Worm (Caenorhabditis elegans) whole organism, L4 larva: Measurements from ENCODE around the gene R01H2.1.

ENCODE experiments used
- D1046.2 ChIP-seq: fragments of 200-800 bp; sonication (Bioruptor generic); IDR thresholded peaks from 2 replicates; pipeline ENCODE4 v1.3.6; 2022; ENCODE audit warnings: missing genetic modification characterization, missing compliant biosample characterization
- F37D6.2 ChIP-seq: sonication (generic microtip); optimal IDR thresholded peaks from 2 replicates; lab custom pipeline; 2016; ENCODE audit warnings: mild to moderate bottlenecking, missing genetic modification characterization, missing compliant biosample characterization
- R02D3.7 ChIP-seq: fragments of 150-350 bp; sonication (generic microtip); optimal IDR thresholded peaks from 3 replicates; lab custom pipeline; 2014; ENCODE audit warnings: missing biosample characterization, missing genetic modification characterization
- Y48G9A.11 ChIP-seq: fragments of 200-800 bp; sonication (Bioruptor generic); IDR thresholded peaks from 2 replicates; pipeline ENCODE4 v1.3.6; 2022; ENCODE audit warnings: missing genetic modification reagents, missing genetic modification characterization, missing compliant biosample characterization
- Y5F2A.4 ChIP-seq: fragments of 200-800 bp; sonication (Bioruptor generic); optimal IDR thresholded peaks from 2 replicates; lab custom pipeline; 2018; ENCODE audit warnings: mild to moderate bottlenecking, missing genetic modification characterization, missing compliant biosample characterization
- aha-1 ChIP-seq: fragments of 150-350 bp; peaks from one replicate; lab custom pipeline; 2014; ENCODE audit warnings: missing biosample characterization, missing genetic modification characterization
- arid-1 ChIP-seq: fragments of 200-800 bp; sonication (Bioruptor generic); conservative IDR thresholded peaks from 2 replicates; pipeline ENCODE4 v1.3.6; 2022; ENCODE audit warnings: missing genetic modification reagents, missing genetic modification characterization, missing compliant biosample characterization
- attf-4 ChIP-seq: sonication (generic microtip); optimal IDR thresholded peaks from 3 replicates; lab custom pipeline; 2017; ENCODE audit warnings: missing biosample characterization, missing genetic modification characterization
- ceh-44 ChIP-seq: fragments of 200-800 bp; sonication (Bioruptor generic); IDR thresholded peaks from 2 replicates; pipeline ENCODE4 v1.3.6; 2022; ENCODE audit warnings: missing genetic modification reagents, missing genetic modification characterization, missing compliant biosample characterization
- ces-1 ChIP-seq: fragments of 150-350 bp; sonication (generic microtip); optimal IDR thresholded peaks from 4 replicates; lab custom pipeline; 2014; ENCODE audit warnings: missing biosample characterization, missing genetic modification reagents, missing genetic modification characterization
- dmd-9 ChIP-seq: fragments of 200-800 bp; sonication (Bioruptor generic); IDR thresholded peaks from 2 replicates; pipeline ENCODE4 v1.3.6; 2022; ENCODE audit warnings: missing genetic modification reagents, missing genetic modification characterization, missing compliant biosample characterization
- egl-27 ChIP-seq: sonication (generic microtip); optimal IDR thresholded peaks from 3 replicates; lab custom pipeline; 2017; ENCODE audit warnings: missing biosample characterization, missing genetic modification reagents, missing genetic modification characterization
- egl-43 ChIP-seq: fragments of 200-800 bp; sonication (Bioruptor generic); IDR thresholded peaks from 2 replicates; pipeline ENCODE4 v1.3.6; 2022; ENCODE audit warnings: missing genetic modification reagents, missing genetic modification characterization, missing compliant biosample characterization
- gei-8 ChIP-seq: fragments of 200-800 bp; sonication (Bioruptor generic); optimal IDR thresholded peaks from 2 replicates; lab custom pipeline; 2018; ENCODE audit warnings: mild to moderate bottlenecking, missing genetic modification characterization, missing compliant biosample characterization
- hlh-11 ChIP-seq: fragments of 200-800 bp; sonication (Bioruptor generic); optimal IDR thresholded peaks from 2 replicates; lab custom pipeline; 2018; ENCODE audit warnings: mild to moderate bottlenecking, missing genetic modification characterization, missing compliant biosample characterization
- hmg-1.1 ChIP-seq: fragments of 200-800 bp; sonication (Bioruptor generic); IDR thresholded peaks from 2 replicates; pipeline ENCODE4 v1.3.6; 2022; ENCODE audit warnings: missing genetic modification reagents, missing genetic modification characterization, missing compliant biosample characterization
- lim-7 ChIP-seq: fragments of 200-800 bp; sonication (Bioruptor generic); IDR thresholded peaks from 2 replicates; pipeline ENCODE4 v1.3.6; 2022; ENCODE audit warnings: missing genetic modification characterization, missing compliant biosample characterization
- lin-13 ChIP-seq: fragments of 150-350 bp; optimal IDR thresholded peaks from 2 replicates; lab custom pipeline; 2014; ENCODE audit warnings: missing biosample characterization, missing genetic modification reagents, missing genetic modification characterization
- lin-29 ChIP-seq: fragments of 200-800 bp; sonication (Bioruptor generic); IDR thresholded peaks from 2 replicates; pipeline ENCODE4 v1.3.6; 2022; ENCODE audit warnings: missing genetic modification reagents, missing genetic modification characterization, missing compliant biosample characterization
- lin-39 ChIP-seq: fragments of 150-350 bp; optimal IDR thresholded peaks from 2 replicates; lab custom pipeline; 2014; ENCODE audit warnings: missing biosample characterization, missing genetic modification reagents, missing genetic modification characterization
- lsy-2 ChIP-seq, 2 experiments: fragments of 150-350 bp in 1 of 2; sonication (generic microtip) in 1 of 2; optimal IDR thresholded peaks; 2 replicates each; lab custom pipeline; 2014 to 2017; ENCODE audit warnings: missing biosample characterization in 2 of 2, missing genetic modification characterization in 2 of 2
- mdl-1 ChIP-seq, 2 experiments: fragments of 150-350 bp in 1 of 2; sonication (generic microtip) in 1 of 2; optimal IDR thresholded peaks; 2 replicates each; lab custom pipeline; 2014 to 2017; ENCODE audit warnings: missing biosample characterization in 2 of 2, missing genetic modification characterization in 2 of 2
- mdt-29 ChIP-seq: fragments of 200-800 bp; sonication (Bioruptor generic); IDR thresholded peaks from 2 replicates; pipeline ENCODE4 v1.3.6; 2022; ENCODE audit warnings: missing genetic modification reagents, missing genetic modification characterization, missing compliant biosample characterization
- mep-1 ChIP-seq: fragments of 150-350 bp; sonication (generic microtip); optimal IDR thresholded peaks from 3 replicates; lab custom pipeline; 2014; ENCODE audit warnings: missing biosample characterization, missing genetic modification characterization
- nhr-25 ChIP-seq: sonication (generic microtip); optimal IDR thresholded peaks from 2 replicates; lab custom pipeline; 2017; ENCODE audit warnings: missing genetic modification characterization, mild to moderate bottlenecking, missing compliant biosample characterization, antibody characterized with exemption, moderate library complexity, borderline replicate concordance; ENCODE audit not compliant: insufficient read depth
- nhr-41 ChIP-seq: fragments of 200-800 bp; sonication (Bioruptor generic); IDR thresholded peaks from 2 replicates; pipeline ENCODE4 v1.3.6; 2022; ENCODE audit warnings: missing genetic modification reagents, missing genetic modification characterization, missing compliant biosample characterization
- php-3 ChIP-seq: fragments of 200-800 bp; sonication (Bioruptor generic); IDR thresholded peaks from 2 replicates; pipeline ENCODE4 v1.3.6; 2022; ENCODE audit warnings: missing genetic modification reagents, missing genetic modification characterization, missing compliant biosample characterization
- pqm-1 ChIP-seq: sonication (generic microtip); optimal IDR thresholded peaks from 2 replicates; lab custom pipeline; 2017; ENCODE audit warnings: missing biosample characterization, missing genetic modification characterization
- skn-1 ChIP-seq: fragments of 150-350 bp; optimal IDR thresholded peaks from 2 replicates; lab custom pipeline; 2014; ENCODE audit warnings: missing biosample characterization, missing genetic modification characterization
- snpc-1.2 ChIP-seq: fragments of 200-800 bp; sonication (Bioruptor generic); IDR thresholded peaks from 2 replicates; pipeline ENCODE4 v1.3.6; 2022; ENCODE audit warnings: missing genetic modification reagents, missing genetic modification characterization, missing compliant biosample characterization
- spr-3 ChIP-seq: fragments of 200-800 bp; sonication (Bioruptor generic); optimal IDR thresholded peaks from 2 replicates; lab custom pipeline; 2018; ENCODE audit warnings: mild to moderate bottlenecking, missing genetic modification characterization, missing compliant biosample characterization
- tag-97 ChIP-seq: fragments of 200-800 bp; sonication (Bioruptor generic); IDR thresholded peaks from 2 replicates; pipeline ENCODE4 v1.3.6; 2022; ENCODE audit warnings: missing genetic modification characterization, missing compliant biosample characterization
- unc-62 ChIP-seq, 3 experiments: fragments of 150-350 bp in 1 of 3; sonication (generic microtip); optimal IDR thresholded peaks in 2 of 3; peaks in 1 of 3; 1 replicate in 1 of 3; 2 replicates in 2 of 3; lab custom pipeline; 2014 to 2017; ENCODE audit warnings: missing biosample characterization in 3 of 3, missing genetic modification characterization in 3 of 3, missing genetic modification reagents in 3 of 3, missing genotype in 1 of 3
- zfp-3 ChIP-seq: fragments of 200-800 bp; sonication (Bioruptor generic); conservative IDR thresholded peaks from 2 replicates; pipeline ENCODE4 v1.3.6; 2022; ENCODE audit warnings: missing genetic modification reagents, missing genetic modification characterization, missing compliant biosample characterization
- ztf-7 ChIP-seq: fragments of 150-350 bp; optimal IDR thresholded peaks from 2 replicates; lab custom pipeline; 2014; ENCODE audit warnings: missing biosample characterization, missing genetic modification characterization

The R01H2.1 gene

DNA sequence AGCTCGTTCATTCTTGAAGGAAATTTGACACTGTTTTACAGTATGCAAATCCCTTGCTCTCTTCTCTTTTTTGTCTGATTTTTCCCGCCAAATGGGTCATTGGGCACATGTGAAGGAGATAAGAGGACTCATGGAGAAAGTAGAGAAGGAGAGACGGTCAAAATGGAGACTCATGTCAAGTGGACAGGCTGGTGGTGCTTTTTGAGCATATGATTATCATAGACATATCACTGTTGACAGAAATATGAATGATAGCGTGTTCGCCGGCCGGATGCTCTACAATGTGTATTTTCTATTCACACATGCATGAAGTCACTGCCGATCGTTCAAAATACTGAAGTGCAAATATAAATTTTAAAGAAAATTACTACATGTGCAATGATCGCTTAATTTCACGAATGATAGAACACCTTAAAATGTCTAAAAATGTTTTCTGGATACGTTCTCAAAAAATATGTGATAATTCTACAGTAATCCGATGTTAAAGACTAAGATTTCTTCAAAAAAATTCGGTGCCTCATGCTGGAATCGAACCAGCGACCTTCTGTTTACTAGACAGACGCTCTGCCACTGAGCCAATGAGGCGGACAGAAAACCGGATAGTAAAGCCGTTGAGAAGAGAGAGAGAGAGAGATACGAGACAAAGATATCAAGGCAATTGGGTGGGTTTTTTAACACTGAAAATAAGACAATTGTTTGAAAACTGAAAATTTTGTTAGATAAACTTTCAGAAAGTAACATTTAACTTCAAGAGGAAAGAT is 32.5 kb upstream of the R01H2.1 start (continued):
- TF ChIP-seq Y48G9A.11 (GFP tag; lab: Robert Waterston, UW) (no peak), mep-1 (tag; lab: Kevin White, UChicago) (peak; percentile 43), Y5F2A.4 (GFP tag; lab: Kevin White, UChicago) (peak; percentile 29), ces-1 (GFP tag; lab: Kevin White, UChicago) (no peak), lin-13 (GFP tag; lab: Kevin White, UChicago) (no peak), lsy-2 (tag; optimal IDR thresholded peaks at IDR 0.05; lab: Kevin White, UChicago) (peak in 1 of 2 experiments; percentile 66), skn-1 (tag; lab: Kevin White, UChicago) (no peak)
- TF ChIP-seq, all 104 proteins: peak for 28

DNA sequence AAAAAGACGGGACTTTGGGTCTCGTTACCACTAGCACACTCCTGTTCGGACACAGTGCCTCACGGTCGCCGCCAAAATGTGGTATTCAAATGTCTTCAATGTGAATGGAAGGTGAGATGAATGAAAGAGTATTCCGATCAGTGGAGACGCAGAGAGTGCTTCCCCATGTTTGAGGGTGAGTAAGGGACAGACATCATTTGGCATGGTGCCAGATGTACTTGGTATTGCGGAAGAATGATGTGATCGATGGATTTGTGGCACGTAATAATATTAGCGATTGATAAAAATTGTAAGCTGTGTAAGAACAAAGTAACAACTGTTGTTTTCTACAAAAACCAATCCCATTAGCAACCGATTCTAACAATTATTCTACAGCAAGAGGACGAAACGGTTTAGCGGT is 30.6 kb upstream of the R01H2.1 start:
- TF ChIP-seq unc-62 (GFP tag; optimal IDR thresholded peaks at IDR 0.05 in 1 of 2; lab: Kevin White, UChicago), result peak in 1 of 2 experiments; percentile 95
- no peak for TF ChIP-seq unc-62 (tag; optimal IDR thresholded peaks at IDR 0.05; lab: Kevin White, UChicago)
- no peak for TF ChIP-seq hmg-1.1 (GFP tag; lab: Robert Waterston, UW)
- no peak for TF ChIP-seq nhr-41 (GFP tag; lab: Robert Waterston, UW)
- TF ChIP-seq ceh-44 (GFP tag; lab: Robert Waterston, UW), result no peak
- no peak for TF ChIP-seq lin-39 (tag; lab: Kevin White, UChicago)
- TF ChIP-seq skn-1 (tag; lab: Kevin White, UChicago), result no peak
- no peak for TF ChIP-seq arid-1
- no peak for TF ChIP-seq mdt-29
- no peak for TF ChIP-seq lsy-2 (tag; optimal IDR thresholded peaks at IDR 0.05; lab: Kevin White, UChicago)

DNA sequence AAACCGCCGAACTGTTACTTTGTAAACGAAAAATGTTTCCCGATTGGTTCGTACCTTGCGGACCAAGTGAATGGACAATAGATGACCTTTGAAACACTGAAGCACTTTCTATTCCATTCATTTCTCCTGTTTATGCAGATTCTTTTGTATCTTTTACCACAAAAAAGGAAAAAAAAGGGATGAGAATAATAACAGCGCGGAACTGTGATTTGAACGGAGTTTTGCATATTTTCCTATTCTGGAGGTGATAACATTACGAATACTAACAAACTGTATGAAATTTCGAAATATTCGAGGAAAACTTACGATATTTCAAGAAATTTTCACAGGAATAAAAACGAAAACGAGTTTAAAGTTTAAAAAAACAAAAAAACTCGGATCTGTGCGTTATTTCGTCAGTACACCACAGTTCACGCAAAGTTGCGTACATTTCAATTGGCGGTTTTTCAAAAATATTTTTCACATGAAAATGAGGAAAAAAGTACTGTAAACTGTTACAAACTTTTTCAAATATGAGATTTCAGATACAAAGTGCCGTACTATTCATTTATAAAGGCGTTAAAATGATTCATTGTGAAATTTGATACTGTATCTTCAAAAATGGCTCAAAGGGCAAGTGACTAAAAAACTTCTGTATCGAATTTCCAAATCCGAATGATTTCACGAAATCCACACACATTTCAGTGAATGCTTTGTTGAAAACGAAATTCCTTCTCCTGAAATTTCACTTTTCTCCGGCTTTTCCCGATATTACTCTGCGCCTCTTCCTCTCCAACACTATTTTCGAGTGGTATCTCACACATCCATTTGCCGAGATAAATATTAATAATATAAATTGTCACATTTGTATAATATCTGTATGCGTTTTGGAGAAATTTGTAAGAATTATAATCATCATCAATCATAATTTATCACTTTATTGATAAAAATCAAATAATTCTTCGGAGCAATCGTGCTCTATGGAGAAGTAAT is 28.1 kb upstream of the R01H2.1 start:
- no peak for TF ChIP-seq snpc-1.2
- no peak for TF ChIP-seq dmd-9
- TF ChIP-seq attf-4, result no peak
- TF ChIP-seq zfp-3 (GFP tag; lab: Robert Waterston, UW), result no peak
- no peak for TF ChIP-seq R02D3.7 (tag; lab: Kevin White, UChicago)
- TF ChIP-seq hlh-11, result no peak
- no peak for TF ChIP-seq tag-97 (GFP tag; lab: Robert Waterston, UW)
- TF ChIP-seq php-3 (GFP tag; lab: Robert Waterston, UW), result no peak
- TF ChIP-seq F37D6.2 (tag; lab: Kevin White, UChicago), result no peak
- no peak for TF ChIP-seq nhr-25 (tag; lab: Kevin White, UChicago)
- no peak for TF ChIP-seq egl-43 (GFP tag; lab: Robert Waterston, UW)
- TF ChIP-seq unc-62 (GFP tag; optimal IDR thresholded peaks at IDR 0.05 in 1 of 2; lab: Kevin White, UChicago), result peak in 1 of 2 experiments; percentile 57
- TF ChIP-seq unc-62 (tag; optimal IDR thresholded peaks at IDR 0.05; lab: Kevin White, UChicago), result no peak
- no peak for TF ChIP-seq Y5F2A.4 (GFP tag; lab: Kevin White, UChicago)
- TF ChIP-seq aha-1, result peak; percentile 97

DNA sequence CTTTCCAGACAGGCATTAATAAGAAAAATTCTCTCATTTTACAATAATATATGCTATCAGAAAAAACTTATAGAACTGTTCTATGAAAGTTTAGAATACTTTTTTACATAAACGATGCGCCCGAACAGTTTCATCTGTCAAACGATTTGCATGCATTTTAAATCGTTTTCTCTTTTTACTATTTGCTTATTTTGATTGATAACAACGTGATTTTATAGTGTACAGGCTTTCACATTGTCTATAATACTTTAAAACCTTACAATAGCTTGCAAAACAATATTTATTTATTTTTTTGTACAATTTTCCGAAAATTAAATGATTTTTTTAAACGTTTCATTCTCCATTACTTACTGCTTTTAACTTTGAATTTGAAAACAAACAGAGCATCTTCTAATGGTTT is 17.0 kb upstream of the R01H2.1 start, which contains the start of gene R01H2.7:
Gene R01H2.7 (minus strand): TSS at position 101 of the 400 bp plus-strand sequence.
- no peak for TF ChIP-seq ceh-44 (GFP tag; lab: Robert Waterston, UW)
- TF ChIP-seq ztf-7, result no peak
- TF ChIP-seq D1046.2 (GFP tag; lab: Robert Waterston, UW), result no peak
- TF ChIP-seq gei-8 (GFP tag; lab: Kevin White, UChicago), result no peak
- no peak for TF ChIP-seq spr-3
- TF ChIP-seq mdl-1 (tag; optimal IDR thresholded peaks at IDR 0.05; lab: Kevin White, UChicago), result no peak
- TF ChIP-seq lim-7 (GFP tag; lab: Robert Waterston, UW), result no peak
- no peak for TF ChIP-seq egl-27
- no peak for TF ChIP-seq pqm-1 (tag; lab: Kevin White, UChicago)
- TF ChIP-seq lin-29, result no peak
